Fruit fly (Drosophila melanogaster): ENCODE measurements around the gene CG43335.

- TF ChIP-seq h (optimal IDR thresholded peaks at IDR 0.05) (no peak), insv (optimal IDR thresholded peaks at IDR 0.05) (no peak), psq (optimal IDR thresholded peaks at IDR 0.05) (no peak), Sin3A (optimal IDR thresholded peaks at IDR 0.05) (no peak), Myc (optimal IDR thresholded peaks at IDR 0.05) (no peak)
Measured at dm6 chr3R:15641320-15641952, 6.2 kb downstream of the CG43335 start.

All from Kc167 (cell line).